Fruit fly (Drosophila melanogaster) whole organism, embryonic: Measurements from ENCODE around the gene dpr3.
A peak's percentile ranks its signal among the peaks of the same experiment; 100 is the strongest.

Experiments used
- Abd-B ChIP-seq: fragments of 200-800 bp; sonication (Bioruptor generic); optimal IDR thresholded peaks from 2 replicates; lab custom pipeline; 2018; ENCODE audit warnings: missing biosample characterization, mild to moderate bottlenecking, missing genetic modification characterization, moderate library complexity
- Ada2b ChIP-seq: fragments of 200-800 bp; sonication (Bioruptor generic); IDR thresholded peaks from 2 replicates; pipeline ENCODE4 v1.3.6; 2022; ENCODE audit warnings: missing biosample characterization, missing genetic modification characterization
- CG10321 ChIP-seq: fragments of 200-800 bp; sonication (Bioruptor generic); IDR thresholded peaks from 2 replicates; pipeline ENCODE4 v1.3.6; 2022; ENCODE audit warnings: missing biosample characterization, missing genetic modification characterization
- CG11247 ChIP-seq: fragments of 200-800 bp; sonication (Bioruptor generic); IDR thresholded peaks from 2 replicates; pipeline ENCODE4 v1.3.6; 2022; ENCODE audit warnings: missing biosample characterization, missing genetic modification characterization
- CG11456 ChIP-seq: fragments of 200-800 bp; sonication (Bioruptor generic); IDR thresholded peaks from 3 replicates; pipeline ENCODE4 v1.3.6; 2022; ENCODE audit warnings: missing biosample characterization, missing genetic modification characterization
- CG13123 ChIP-seq: fragments of 200-800 bp; sonication (Bioruptor generic); optimal IDR thresholded peaks from 2 replicates; lab custom pipeline; 2016; ENCODE audit warnings: missing biosample characterization, missing genetic modification characterization
- CG13775 ChIP-seq: fragments of 200-800 bp; sonication (Bioruptor generic); optimal IDR thresholded peaks from 3 replicates; lab custom pipeline; 2017; ENCODE audit warnings: missing biosample characterization, mild to moderate bottlenecking, missing genetic modification characterization
- CG14860 ChIP-seq: fragments of 200-800 bp; sonication (Bioruptor generic); IDR thresholded peaks from 3 replicates; pipeline ENCODE4 v1.3.6; 2022; ENCODE audit warnings: missing biosample characterization, missing genetic modification characterization; ENCODE audit not compliant: partially characterized antibody
- CG1529 ChIP-seq: fragments of 200-800 bp; sonication (Bioruptor generic); optimal IDR thresholded peaks from 3 replicates; lab custom pipeline; 2018; ENCODE audit warnings: missing biosample characterization, missing genetic modification characterization
- CG16813 ChIP-seq: fragments of 200-800 bp; sonication (Bioruptor generic); IDR thresholded peaks from 3 replicates; pipeline ENCODE4 v1.3.6; 2022; ENCODE audit warnings: missing biosample characterization, missing genetic modification characterization; ENCODE audit not compliant: partially characterized antibody
- CG17359 ChIP-seq: fragments of 200-800 bp; sonication (Bioruptor generic); optimal IDR thresholded peaks from 3 replicates; lab custom pipeline; 2018; ENCODE audit warnings: missing biosample characterization, mild to moderate bottlenecking, missing genetic modification characterization, moderate library complexity
- CG17829 ChIP-seq: fragments of 200-800 bp; optimal IDR thresholded peaks from 2 replicates; lab custom pipeline; 2019; ENCODE audit warnings: missing biosample characterization, mild to moderate bottlenecking, missing genetic modification characterization, moderate library complexity
- CG18011 ChIP-seq: fragments of 200-800 bp; sonication (Bioruptor generic); optimal IDR thresholded peaks from 2 replicates; lab custom pipeline; 2017; ENCODE audit warnings: missing biosample characterization, missing genetic modification characterization, mild to moderate bottlenecking, moderate library complexity, missing genotype
- CG2889 ChIP-seq: fragments of 200-800 bp; sonication (Bioruptor generic); IDR thresholded peaks from 3 replicates; pipeline ENCODE4 v1.3.6; 2022; ENCODE audit warnings: missing biosample characterization, missing genetic modification characterization
- CG30403 ChIP-seq: fragments of 200-800 bp; sonication (Bioruptor generic); optimal IDR thresholded peaks from 3 replicates; lab custom pipeline; 2016; ENCODE audit warnings: missing biosample characterization, missing genetic modification characterization
- CG31441 ChIP-seq: fragments of 200-800 bp; sonication (Bioruptor generic); IDR thresholded peaks from 2 replicates; pipeline ENCODE4 v1.3.6; 2022; ENCODE audit warnings: missing biosample characterization, missing genetic modification characterization
- CG34224 ChIP-seq: fragments of 200-800 bp; sonication (Bioruptor generic); IDR thresholded peaks from 3 replicates; pipeline ENCODE4 v1.3.6; 2022; ENCODE audit warnings: missing biosample characterization, missing genetic modification characterization; ENCODE audit not compliant: partially characterized antibody
- CG4360 ChIP-seq: fragments of 200-800 bp; sonication (Bioruptor generic); IDR thresholded peaks from 2 replicates; pipeline ENCODE4 v1.3.6; 2022; ENCODE audit warnings: missing biosample characterization, missing genetic modification characterization
- CG4617 ChIP-seq: fragments of 200-800 bp; sonication (Bioruptor generic); optimal IDR thresholded peaks from 3 replicates; lab custom pipeline; 2016; ENCODE audit warnings: missing biosample characterization, missing genetic modification characterization, borderline replicate concordance
- CG4707 ChIP-seq: fragments of 200-800 bp; sonication (Bioruptor generic); optimal IDR thresholded peaks from 2 replicates; lab custom pipeline; 2018; ENCODE audit warnings: missing biosample characterization, mild to moderate bottlenecking, missing genetic modification characterization, moderate library complexity
- CG6272 ChIP-seq: fragments of 200-800 bp; sonication (Bioruptor generic); IDR thresholded peaks from 2 replicates; pipeline ENCODE4 v1.3.6; 2022; ENCODE audit warnings: missing biosample characterization, missing genetic modification characterization
- CG7963 ChIP-seq: fragments of 200-800 bp; sonication (Bioruptor generic); IDR thresholded peaks from 3 replicates; pipeline ENCODE4 v1.3.6; 2022; ENCODE audit warnings: missing biosample characterization, missing genetic modification characterization; ENCODE audit not compliant: partially characterized antibody
- CG8089 ChIP-seq: fragments of 200-800 bp; sonication (Bioruptor generic); optimal IDR thresholded peaks from 3 replicates; lab custom pipeline; 2016; ENCODE audit warnings: missing biosample characterization, missing genetic modification characterization
- CG8290 ChIP-seq, 3 experiments: fragments of 200-800 bp; sonication (Bioruptor generic); optimal IDR thresholded peaks; 2 replicates each; lab custom pipeline; 2016 to 2019; ENCODE audit warnings: missing biosample characterization in 3 of 3, missing genetic modification characterization in 3 of 3, mild to moderate bottlenecking in 2 of 3, moderate library complexity in 1 of 3
- Camta ChIP-seq: fragments of 200-800 bp; sonication (Bioruptor generic); optimal IDR thresholded peaks from 2 replicates; lab custom pipeline; 2016; ENCODE audit warnings: missing biosample characterization, missing genetic modification characterization
- Elba2 ChIP-seq: fragments of 200-800 bp; sonication (Bioruptor generic); optimal IDR thresholded peaks from 3 replicates; lab custom pipeline; 2016; ENCODE audit warnings: missing biosample characterization, missing genetic modification characterization
- HLH3B ChIP-seq: fragments of 200-800 bp; sonication (Bioruptor generic); IDR thresholded peaks from 2 replicates; pipeline ENCODE4 v1.3.6; 2022; ENCODE audit warnings: missing biosample characterization, missing genetic modification characterization
- Hr51 ChIP-seq, 2 experiments: fragments of 200-800 bp; sonication (Bioruptor generic); optimal IDR thresholded peaks; 2 replicates in 1 of 2; 3 replicates in 1 of 2; lab custom pipeline; 2016 to 2018; ENCODE audit warnings: missing biosample characterization in 2 of 2, missing genetic modification characterization in 2 of 2, mild to moderate bottlenecking in 1 of 2, moderate library complexity in 1 of 2
- PHDP ChIP-seq: fragments of 200-800 bp; sonication (Bioruptor generic); optimal IDR thresholded peaks from 3 replicates; lab custom pipeline; 2018; ENCODE audit warnings: missing biosample characterization, mild to moderate bottlenecking, missing genetic modification characterization, moderate library complexity
- Ravus ChIP-seq: fragments of 200-800 bp; sonication (Bioruptor generic); IDR thresholded peaks from 2 replicates; pipeline ENCODE4 v1.3.6; 2022; ENCODE audit warnings: missing biosample characterization, missing genetic modification characterization
- Taf1 ChIP-seq: fragments of 200-800 bp; sonication (Bioruptor generic); IDR thresholded peaks from 2 replicates; pipeline ENCODE4 v1.3.6; 2022; ENCODE audit warnings: missing biosample characterization, missing genetic modification characterization
- ap ChIP-seq: fragments of 200-800 bp; sonication (Bioruptor generic); IDR thresholded peaks from 2 replicates; pipeline ENCODE4 v1.3.6; 2022; ENCODE audit warnings: missing biosample characterization, missing genetic modification characterization
- br ChIP-seq: fragments of >200 bp; optimal IDR thresholded peaks from 2 replicates; lab custom pipeline; 2017
- caup ChIP-seq: fragments of 200-800 bp; sonication (Bioruptor generic); optimal IDR thresholded peaks from 3 replicates; lab custom pipeline; 2017; ENCODE audit warnings: missing biosample characterization, mild to moderate bottlenecking, missing genetic modification characterization, moderate library complexity; ENCODE audit not compliant: severe bottlenecking
- dan ChIP-seq: fragments of 200-800 bp; sonication (Bioruptor generic); IDR thresholded peaks from 2 replicates; pipeline ENCODE4 v1.3.6; 2022; ENCODE audit warnings: missing biosample characterization, missing genetic modification characterization
- exex ChIP-seq: fragments of 200-800 bp; sonication (Bioruptor generic); optimal IDR thresholded peaks from 4 replicates; lab custom pipeline; 2018; ENCODE audit warnings: missing biosample characterization, mild to moderate bottlenecking, missing genetic modification characterization, moderate library complexity
- hbn ChIP-seq: fragments of 200-800 bp; sonication (Bioruptor generic); IDR thresholded peaks from 2 replicates; pipeline ENCODE4 v1.3.6; 2022; ENCODE audit warnings: missing biosample characterization, missing genetic modification characterization; ENCODE audit not compliant: partially characterized antibody
- jumu ChIP-seq: fragments of 200-800 bp; sonication (Bioruptor generic); optimal IDR thresholded peaks from 3 replicates; lab custom pipeline; 2016; ENCODE audit warnings: missing biosample characterization, missing genetic modification characterization
- lbe ChIP-seq: fragments of 200-800 bp; sonication (Bioruptor generic); optimal IDR thresholded peaks from 2 replicates; lab custom pipeline; 2016; ENCODE audit warnings: missing biosample characterization, mild to moderate bottlenecking, missing genetic modification characterization
- nau ChIP-seq: fragments of 200-800 bp; sonication (Bioruptor generic); optimal IDR thresholded peaks from 3 replicates; lab custom pipeline; 2017; ENCODE audit warnings: missing biosample characterization, mild to moderate bottlenecking, missing genetic modification characterization, missing genetic modification reagents
- oc ChIP-seq: fragments of 200-800 bp; sonication (Bioruptor generic); optimal IDR thresholded peaks from 2 replicates; lab custom pipeline; 2018; ENCODE audit warnings: missing biosample characterization, mild to moderate bottlenecking, missing genetic modification characterization, moderate library complexity
- phol ChIP-seq: fragments of 200-800 bp; sonication (Bioruptor generic); optimal IDR thresholded peaks from 3 replicates; lab custom pipeline; 2018; ENCODE audit warnings: missing biosample characterization, mild to moderate bottlenecking, missing genetic modification characterization, moderate library complexity
- pzg ChIP-seq: fragments of 200-800 bp; sonication (Bioruptor generic); optimal IDR thresholded peaks from 3 replicates; lab custom pipeline; 2018; ENCODE audit warnings: missing biosample characterization, mild to moderate bottlenecking, missing genetic modification characterization, moderate library complexity
- repo ChIP-seq: fragments of 200-800 bp; sonication (Bioruptor generic); optimal IDR thresholded peaks from 2 replicates; lab custom pipeline; 2016; ENCODE audit warnings: missing biosample characterization, missing genetic modification characterization
- rib ChIP-seq: fragments of 200-800 bp; sonication (Bioruptor generic); IDR thresholded peaks from 2 replicates; pipeline ENCODE4 v1.3.6; 2022; ENCODE audit warnings: missing biosample characterization, missing genetic modification characterization
- run ChIP-seq: fragments of 200-800 bp; sonication (Bioruptor generic); optimal IDR thresholded peaks from 3 replicates; lab custom pipeline; 2018; ENCODE audit warnings: missing biosample characterization, mild to moderate bottlenecking, missing genetic modification characterization
- scrt ChIP-seq: fragments of 200-800 bp; sonication (Bioruptor generic); optimal IDR thresholded peaks from 2 replicates; lab custom pipeline; 2018; ENCODE audit warnings: missing biosample characterization, mild to moderate bottlenecking, missing genetic modification characterization, moderate library complexity
- seq ChIP-seq: fragments of 200-800 bp; sonication (Bioruptor generic); IDR thresholded peaks from 2 replicates; pipeline ENCODE4 v1.3.6; 2022; ENCODE audit warnings: missing biosample characterization, missing genetic modification characterization
- sqz ChIP-seq: fragments of 200-800 bp; sonication (Bioruptor generic); optimal IDR thresholded peaks from 3 replicates; lab custom pipeline; 2018; ENCODE audit warnings: missing biosample characterization, mild to moderate bottlenecking, missing genetic modification characterization
- usp ChIP-seq: fragments of >200 bp; optimal IDR thresholded peaks from 2 replicates; lab custom pipeline; 2017; ENCODE audit warnings: missing biosample characterization, missing genetic modification characterization
- wdn ChIP-seq: fragments of 200-800 bp; sonication (Bioruptor generic); IDR thresholded peaks from 2 replicates; pipeline ENCODE4 v1.3.6; 2022; ENCODE audit warnings: missing biosample characterization, missing genetic modification characterization

Gene dpr3

dm6 chr2L:2084349-2084748 lies 25.3 kb downstream of the dpr3 start:
- TF ChIP-seq Ada2b (GFP tag; lab: Robert Waterston, UW) (peak; percentile 7; the same call in 1 of the 2 replicates), caup (GFP tag; lab: Kevin White, UChicago) (no peak), CG11247 (GFP tag; lab: Robert Waterston, UW) (no peak), seq (GFP tag; lab: Robert Waterston, UW) (no peak), ap (GFP tag; lab: Robert Waterston, UW) (peak; percentile 23; the same call in 1 of the 2 replicates), run (tag; lab: Kevin White, UChicago) (no peak), Taf1 (GFP tag; lab: Robert Waterston, UW) (no peak), Elba2 (GFP tag; lab: Kevin White, UChicago) (no peak), nau (GFP tag; lab: Kevin White, UChicago) (no peak), oc (tag; lab: Kevin White, UChicago) (no peak), wdn (GFP tag; lab: Robert Waterston, UW) (0 out of 2 replicates have a peak, but pooled peaks have one; percentile 23), CG30403 (GFP tag; lab: Kevin White, UChicago) (no peak), br (lab: Kevin White, UChicago) (no peak), PHDP (tag; lab: Kevin White, UChicago) (no peak), lbe (GFP tag; lab: Kevin White, UChicago) (no peak), CG6272 (GFP tag; lab: Robert Waterston, UW) (0 out of 2 replicates have a peak, but pooled peaks have one; percentile 20), CG13775 (GFP tag; lab: Kevin White, UChicago) (no peak), CG1529 (GFP tag; lab: Kevin White, UChicago) (no peak), phol (no peak), CG4707 (GFP tag; lab: Kevin White, UChicago) (no peak), CG16813 (GFP tag; lab: Robert Waterston, UW) (no peak), CG17359 (tag; lab: Kevin White, UChicago) (no peak), Hr51 (GFP tag; optimal IDR thresholded peaks at IDR 0.05; lab: Kevin White, UChicago) (no peak), Camta (GFP tag; lab: Kevin White, UChicago) (no peak), CG11456 (GFP tag; lab: Robert Waterston, UW) (0 out of 3 replicates have a peak, but pooled peaks have one; percentile 54), dan (GFP tag; lab: Robert Waterston, UW) (no peak), jumu (GFP tag; lab: Kevin White, UChicago) (no peak), scrt (GFP tag; lab: Kevin White, UChicago) (no peak), repo (no peak), CG10321 (GFP tag; lab: Robert Waterston, UW) (no peak), CG34224 (GFP tag; lab: Robert Waterston, UW) (no peak), pzg (no peak), HLH3B (no peak), rib (GFP tag; lab: Robert Waterston, UW) (no peak), CG8089 (GFP tag; lab: Kevin White, UChicago) (no peak), usp (GFP tag; lab: Kevin White, UChicago) (no peak), hbn (GFP tag; lab: Robert Waterston, UW) (no peak), Abd-B (GFP tag; lab: Kevin White, UChicago) (no peak), exex (tag; lab: Kevin White, UChicago) (no peak), CG8290 (GFP tag; optimal IDR thresholded peaks at IDR 0.05; lab: Kevin White, UChicago) (no peak), CG8290 (tag; optimal IDR thresholded peaks at IDR 0.05; lab: Kevin White, UChicago) (peak in 1 of 2 experiments; percentile 15), CG4617 (GFP tag; lab: Kevin White, UChicago) (no peak), CG2889 (no peak), CG14860 (no peak), CG4360 (GFP tag; lab: Robert Waterston, UW) (0 out of 2 replicates have a peak, but pooled peaks have one; percentile 33), sqz (no peak), CG18011 (GFP tag; lab: Kevin White, UChicago) (no peak), CG31441 (GFP tag; lab: Robert Waterston, UW) (no peak), Ravus (GFP tag; lab: Robert Waterston, UW) (no peak), CG13123 (GFP tag; lab: Kevin White, UChicago) (no peak), CG7963 (no peak), CG17829 (no peak)
